Fruit fly (Drosophila melanogaster): ENCODE results near the gene CG31668.
A peak's percentile ranks its signal among the peaks of the same experiment; 100 is the strongest.

The CG31668 gene

dm6 chr2L:2220573-2221332 is 14.8 kb upstream of the CG31668 start, which contains the start of gene papi (continued):
- TF ChIP-seq tna (GFP tag; IDR thresholded peaks at IDR 0.05; ENCODE audit: partially characterized antibody) (no peak), Dp (GFP tag; optimal IDR thresholded peaks at IDR 0.05) (peak; percentile 27), CG42726 (GFP tag; IDR thresholded peaks at IDR 0.05; ENCODE audit: partially characterized antibody) (no peak), gfzf (GFP tag; optimal IDR thresholded peaks at IDR 0.05) (peak; percentile 82), Oli (tag; optimal IDR thresholded peaks at IDR 0.05) (no peak), Ptx1 (GFP tag; IDR thresholded peaks at IDR 0.05) (no peak), CHES-1-like (GFP tag; optimal IDR thresholded peaks at IDR 0.05) (peak; percentile 27), CG1024 (GFP tag; IDR thresholded peaks at IDR 0.05) (no peak), tio (GFP tag; optimal IDR thresholded peaks at IDR 0.05) (no peak), CG7786 (GFP tag; optimal IDR thresholded peaks at IDR 0.05) (no peak), wek (GFP tag; optimal IDR thresholded peaks at IDR 0.05) (no peak), CG32772 (GFP tag; IDR thresholded peaks at IDR 0.05) (no peak), HLH4C (GFP tag; IDR thresholded peaks at IDR 0.05; ENCODE audit: partially characterized antibody) (0 out of 3 replicates have a peak, but pooled peaks have one; percentile 13), vfl (GFP tag; optimal IDR thresholded peaks at IDR 0.05) (no peak), B-H1 (GFP tag; IDR thresholded peaks at IDR 0.05) (no peak), CG8290 (GFP tag; optimal IDR thresholded peaks at IDR 0.05) (no peak), CG8290 (tag; optimal IDR thresholded peaks at IDR 0.05) (peak in 1 of 2 experiments; percentile 34), Spps (tag; optimal IDR thresholded peaks at IDR 0.05) (no peak), Rfx (GFP tag; IDR thresholded peaks at IDR 0.05) (peak; percentile 8; the same call in 1 of the 2 replicates), Dfd (GFP tag; optimal IDR thresholded peaks at IDR 0.05) (no peak), CG7839 (tag; optimal IDR thresholded peaks at IDR 0.05) (no peak), D (optimal IDR thresholded peaks at IDR 0.05) (no peak), D (GFP tag; optimal IDR thresholded peaks at IDR 0.05) (no peak), kni (GFP tag; optimal IDR thresholded peaks at IDR 0.05) (no peak), lab (GFP tag; optimal IDR thresholded peaks at IDR 0.05) (peak; percentile 22), eve (GFP tag; optimal IDR thresholded peaks at IDR 0.05) (no peak), CG34376 (GFP tag; optimal IDR thresholded peaks at IDR 0.05) (peak; percentile 44), dmrt99B (tag; optimal IDR thresholded peaks at IDR 0.05) (no peak), CG10267 (tag; optimal IDR thresholded peaks at IDR 0.05) (peak; percentile 91), CG6791 (GFP tag; IDR thresholded peaks at IDR 0.05; ENCODE audit: partially characterized antibody) (0 out of 3 replicates have a peak, but pooled peaks have one; percentile 21), Hmr (GFP tag; optimal IDR thresholded peaks at IDR 0.05) (no peak), gro (GFP tag; optimal IDR thresholded peaks at IDR 0.05) (peak; percentile 31), sqz (GFP tag; optimal IDR thresholded peaks at IDR 0.05) (peak; percentile 66), pzg (GFP tag; optimal IDR thresholded peaks at IDR 0.05) (peak; percentile 67), Hmx (GFP tag; optimal IDR thresholded peaks at IDR 0.05) (no peak), CG3726 (GFP tag; IDR thresholded peaks at IDR 0.05) (no peak), E2f1 (GFP tag; IDR thresholded peaks at IDR 0.05) (no peak), Sox102F (GFP tag; optimal IDR thresholded peaks at IDR 0.05) (no peak), MESR4 (GFP tag; optimal IDR thresholded peaks at IDR 0.05) (peak; percentile 62), CG10654 (GFP tag; optimal IDR thresholded peaks at IDR 0.05) (no peak), CG9727 (GFP tag; optimal IDR thresholded peaks at IDR 0.05) (no peak), Neu2 (GFP tag; optimal IDR thresholded peaks at IDR 0.05; ENCODE audit: borderline replicate concordance) (no peak), CG6854 (GFP tag; optimal IDR thresholded peaks at IDR 0.05) (peak; percentile 16), pros (GFP tag; optimal IDR thresholded peaks at IDR 0.05) (no peak), bbx (GFP tag; IDR thresholded peaks at IDR 0.05; ENCODE audit: partially characterized antibody) (no peak), sr (GFP tag; IDR thresholded peaks at IDR 0.05) (no peak), ssp (GFP tag; IDR thresholded peaks at IDR 0.05) (no peak), CG4424 (GFP tag; optimal IDR thresholded peaks at IDR 0.05) (no peak), Blimp-1 (GFP tag; optimal IDR thresholded peaks at IDR 0.05) (no peak)
